Worm (Caenorhabditis elegans) whole organism, midembryonic: ENCODE measurements around the gene twk-12.

ENCODE experiments used
- cog-1 ChIP-seq: sonication (generic microtip); optimal IDR thresholded peaks from 2 replicates; lab custom pipeline; 2016; ENCODE audit warnings: missing genetic modification characterization, missing compliant biosample characterization
- flt-1 ChIP-seq: fragments of 200-800 bp; sonication (Bioruptor generic); IDR thresholded peaks from 2 replicates; pipeline ENCODE4 v1.3.6; 2022; ENCODE audit warnings: missing genetic modification characterization, missing compliant biosample characterization
- klf-2 ChIP-seq: fragments of 200-800 bp; sonication (Bioruptor generic); conservative IDR thresholded peaks from 2 replicates; pipeline ENCODE4 v1.3.6; 2022; ENCODE audit warnings: missing genetic modification reagents, missing genetic modification characterization, missing compliant biosample characterization
- ztf-23 ChIP-seq: fragments of 200-800 bp; sonication (Bioruptor generic); IDR thresholded peaks from 2 replicates; pipeline ENCODE4 v1.3.6; 2022; ENCODE audit warnings: missing genetic modification reagents, missing genetic modification characterization, missing compliant biosample characterization

DNA sequence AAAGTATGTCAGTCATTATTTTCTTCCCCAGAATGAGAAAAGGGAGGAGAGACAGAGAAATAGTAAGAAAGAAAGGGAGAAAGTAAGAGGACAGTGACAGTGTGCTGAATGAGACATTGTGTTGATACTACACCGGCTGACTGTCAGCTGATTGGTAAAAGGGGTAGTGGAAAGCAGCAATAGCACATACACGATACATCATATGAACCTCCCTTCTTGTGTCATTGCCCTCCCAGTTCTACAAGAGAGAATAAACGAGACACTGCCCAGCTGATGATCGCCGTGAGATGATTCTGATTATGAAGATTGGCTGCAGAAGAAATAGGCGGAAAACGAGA is 52.4 kb downstream of the twk-12 start:
- TF ChIP-seq flt-1 (GFP tag; lab: Robert Waterston, UW) (no peak), ztf-23 (GFP tag; lab: Robert Waterston, UW) (no peak), cog-1 (no peak), klf-2 (no peak)
